Worm (Caenorhabditis elegans): ENCODE results near the gene fbxb-84.

The fbxb-84 gene

ce11 chrIII:140904-141303, 5.4 kb downstream of the fbxb-84 start, which contains the start of gene fbxb-81:
Gene fbxb-81 (minus strand): TSS chrIII:141217.
- TF ChIP-seq ref-2 (tag; optimal IDR thresholded peaks at IDR 0.05) = no peak
- no peak for TF ChIP-seq pha-2 (tag; optimal IDR thresholded peaks at IDR 0.05)
- TF ChIP-seq unc-55 (GFP tag; optimal IDR thresholded peaks at IDR 0.05) = no peak
- TF ChIP-seq fkh-6 (tag; optimal IDR thresholded peaks at IDR 0.05) = no peak
- TF ChIP-seq eyg-1 (tag; optimal IDR thresholded peaks at IDR 0.05) = no peak
- TF ChIP-seq sox-2 (GFP tag; IDR thresholded peaks at IDR 0.05) = no peak
- TF ChIP-seq dmd-4 (tag; optimal IDR thresholded peaks at IDR 0.05; ENCODE audit: borderline replicate concordance) = no peak
- TF ChIP-seq ceh-48 (tag; optimal IDR thresholded peaks at IDR 0.05) = no peak
- no peak for TF ChIP-seq fax-1 (tag; optimal IDR thresholded peaks at IDR 0.05)
- TF ChIP-seq unc-86 (tag; optimal IDR thresholded peaks at IDR 0.05) = no peak
- TF ChIP-seq tbx-7 (tag; optimal IDR thresholded peaks at IDR 0.05) = no peak
- TF ChIP-seq mec-3 (tag; optimal IDR thresholded peaks at IDR 0.05; ENCODE audit: borderline replicate concordance) = no peak
- no peak for TF ChIP-seq K09A11.1 (tag; optimal IDR thresholded peaks at IDR 0.05; ENCODE audit: insufficient read depth)
- no peak for TF ChIP-seq rnt-1 (tag; optimal IDR thresholded peaks at IDR 0.05)
- TF ChIP-seq gmeb-2 (tag; optimal IDR thresholded peaks at IDR 0.05) = no peak
- TF ChIP-seq unc-42 (tag; optimal IDR thresholded peaks at IDR 0.05) = no peak
- TF ChIP-seq sox-4 (tag; optimal IDR thresholded peaks at IDR 0.05) = no peak
- TF ChIP-seq C38D4.7 (GFP tag; optimal IDR thresholded peaks at IDR 0.05) = no peak
- TF ChIP-seq ets-4 (tag; optimal IDR thresholded peaks at IDR 0.05) = no peak

- TF ChIP-seq ceh-6 (GFP tag; optimal IDR thresholded peaks at IDR 0.05) (no peak), syd-9 (tag; optimal IDR thresholded peaks at IDR 0.05) (no peak), che-1 (tag; optimal IDR thresholded peaks at IDR 0.05) (no peak), ahr-1 (tag; optimal IDR thresholded peaks at IDR 0.05) (no peak)
These were observed 12.1 kb downstream of the fbxb-84 start, which contains the start of gene pals-25 for ce11 chrIII:134194-134593. Gene pals-25 (plus strand): TSS chrIII:134494.

ce11 chrIII:132118-132517, 14.2 kb downstream of the fbxb-84 start, which contains the start of gene pals-22:
Gene pals-22 (plus strand): TSS chrIII:132418.
- no peak for TF ChIP-seq ceh-31 (tag; optimal IDR thresholded peaks at IDR 0.05)
- no peak for TF ChIP-seq F13H6.1 (tag; optimal IDR thresholded peaks at IDR 0.05)
- no peak for TF ChIP-seq syd-9 (tag; optimal IDR thresholded peaks at IDR 0.05)
- TF ChIP-seq pha-4 (tag; optimal IDR thresholded peaks at IDR 0.05) = no peak

- TF ChIP-seq ztf-16 (tag; optimal IDR thresholded peaks at IDR 0.05) = no peak
- TF ChIP-seq pha-2 (tag; optimal IDR thresholded peaks at IDR 0.05) = no peak
- TF ChIP-seq C38D4.7 (GFP tag; optimal IDR thresholded peaks at IDR 0.05) = no peak
- TF ChIP-seq elt-2 (tag; optimal IDR thresholded peaks at IDR 0.05) = no peak
- no peak for TF ChIP-seq ceh-18 (tag; optimal IDR thresholded peaks at IDR 0.05)
- no peak for TF ChIP-seq hlh-15 (tag; optimal IDR thresholded peaks at IDR 0.05)
- TF ChIP-seq lim-6 (tag; optimal IDR thresholded peaks at IDR 0.05) = peak; percentile 4
- no peak for TF ChIP-seq ceh-48 (tag; optimal IDR thresholded peaks at IDR 0.05)
- no peak for TF ChIP-seq rnt-1 (tag; optimal IDR thresholded peaks at IDR 0.05)
- TF ChIP-seq lin-11 (tag; optimal IDR thresholded peaks at IDR 0.05) = no peak
- TF ChIP-seq sox-2 (GFP tag; IDR thresholded peaks at IDR 0.05) = no peak
- peak; percentile 41 for TF ChIP-seq ceh-31 (tag; optimal IDR thresholded peaks at IDR 0.05)
- TF ChIP-seq ceh-19 (GFP tag; optimal IDR thresholded peaks at IDR 0.05) = no peak
- TF ChIP-seq ceh-45 (GFP tag; IDR thresholded peaks at IDR 0.05) = no peak
- TF ChIP-seq nfya-1 (tag; optimal IDR thresholded peaks at IDR 0.05) = peak; percentile 34
- no peak for TF ChIP-seq ets-4 (tag; optimal IDR thresholded peaks at IDR 0.05)
- TF ChIP-seq nhr-11 (tag; optimal IDR thresholded peaks at IDR 0.05) = no peak
- no peak for TF ChIP-seq ceh-6 (GFP tag; optimal IDR thresholded peaks at IDR 0.05)
- TF ChIP-seq ceh-9 (tag; optimal IDR thresholded peaks at IDR 0.05) = no peak
- no peak for TF ChIP-seq Y22D7AL.16 (tag; optimal IDR thresholded peaks at IDR 0.05)
- TF ChIP-seq elt-4 (tag; optimal IDR thresholded peaks at IDR 0.05) = no peak
- TF ChIP-seq dmd-4 (tag; optimal IDR thresholded peaks at IDR 0.05; ENCODE audit: borderline replicate concordance) = no peak
- no peak for TF ChIP-seq ceh-22 (tag; optimal IDR thresholded peaks at IDR 0.05)
- no peak for TF ChIP-seq odd-2 (tag; optimal IDR thresholded peaks at IDR 0.05)
- peak; percentile 91 for TF ChIP-seq unc-42 (tag; optimal IDR thresholded peaks at IDR 0.05)
- no peak for TF ChIP-seq unc-3 (GFP tag; conservative IDR thresholded peaks at IDR 0.05)
- no peak for TF ChIP-seq unc-3 (tag; optimal IDR thresholded peaks at IDR 0.05)
- no peak for TF ChIP-seq ref-2 (tag; optimal IDR thresholded peaks at IDR 0.05)
- TF ChIP-seq F13H6.1 (tag; optimal IDR thresholded peaks at IDR 0.05) = no peak
- TF ChIP-seq eyg-1 (tag; optimal IDR thresholded peaks at IDR 0.05) = no peak
- no peak for TF ChIP-seq pat-9 (tag; optimal IDR thresholded peaks at IDR 0.05)
- TF ChIP-seq C08G9.2 (tag; optimal IDR thresholded peaks at IDR 0.05) = no peak
- no peak for TF ChIP-seq mec-3 (tag; optimal IDR thresholded peaks at IDR 0.05; ENCODE audit: borderline replicate concordance)
- TF ChIP-seq pha-4 (tag; optimal IDR thresholded peaks at IDR 0.05) = no peak
- no peak for TF ChIP-seq che-1 (tag; optimal IDR thresholded peaks at IDR 0.05)
These were observed 14.6 kb downstream of the fbxb-84 start for ce11 chrIII:131627-132026.
